Fruit fly (Drosophila melanogaster): ENCODE data around the gene sas.

sas gene

DNA sequence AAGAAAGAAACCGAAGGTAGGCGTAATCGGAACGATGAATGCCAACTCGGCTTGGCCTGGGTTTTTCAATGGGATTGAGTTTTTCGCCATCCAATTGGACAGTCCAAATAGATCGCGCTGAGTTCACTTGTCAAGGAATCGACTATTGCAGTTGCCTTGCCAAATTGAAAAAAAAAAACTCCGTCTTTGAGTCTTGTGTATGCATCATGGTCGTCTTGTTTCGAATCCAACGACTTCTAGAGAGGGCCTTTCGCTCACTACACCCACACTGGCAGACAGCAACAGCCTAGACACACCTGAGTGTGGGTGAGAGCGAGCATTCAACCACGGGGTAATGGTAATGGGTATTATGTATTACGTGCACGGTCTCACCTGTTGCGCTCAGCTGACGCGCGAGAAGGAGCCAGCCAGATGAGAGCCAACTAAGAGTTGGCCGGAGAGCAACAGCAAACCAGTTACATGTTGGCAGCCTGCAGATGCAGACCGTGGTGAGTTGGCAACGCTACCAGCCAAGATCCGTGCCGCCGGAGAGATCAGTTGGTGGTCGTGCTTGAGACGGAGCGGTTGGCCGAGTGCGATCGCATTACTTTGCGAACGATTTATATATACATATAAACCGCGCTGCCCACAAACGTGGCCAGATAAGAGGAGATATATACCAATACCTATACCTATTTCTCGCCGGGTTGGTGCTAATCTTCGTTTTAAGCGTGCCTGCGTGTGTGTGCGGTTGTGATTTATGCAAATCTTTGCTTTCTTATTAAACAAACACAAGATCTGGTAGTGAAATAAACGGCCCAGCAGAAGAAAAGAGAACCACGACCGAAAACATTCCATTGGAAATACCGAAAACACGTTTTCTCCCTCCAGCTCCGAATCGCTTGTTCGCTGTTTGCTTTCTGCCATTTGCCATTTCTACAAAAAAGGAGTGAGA lies at the start of gene sas:
TSS of gene sas (plus strand) at position 453 of the 934 bp plus-strand sequence.
- no peak for TF ChIP-seq Myc (optimal IDR thresholded peaks at IDR 0.05)
- no peak for TF ChIP-seq psq (optimal IDR thresholded peaks at IDR 0.05)
- TF ChIP-seq Sin3A (optimal IDR thresholded peaks at IDR 0.05), result no peak
- TF ChIP-seq insv (optimal IDR thresholded peaks at IDR 0.05), result no peak
- no peak for TF ChIP-seq h (optimal IDR thresholded peaks at IDR 0.05)
- no peak for TF ChIP-seq ttk (optimal IDR thresholded peaks at IDR 0.05)

dm6 chr3R:7112977-7113376 lies 49.6 kb upstream of the sas start:
- TF ChIP-seq Sin3A (optimal IDR thresholded peaks at IDR 0.05) (no peak), insv (optimal IDR thresholded peaks at IDR 0.05) (no peak), Myc (optimal IDR thresholded peaks at IDR 0.05) (no peak), psq (optimal IDR thresholded peaks at IDR 0.05) (no peak), h (optimal IDR thresholded peaks at IDR 0.05) (no peak), ttk (optimal IDR thresholded peaks at IDR 0.05) (no peak)

- TF ChIP-seq insv (optimal IDR thresholded peaks at IDR 0.05) (no peak), Myc (optimal IDR thresholded peaks at IDR 0.05) (no peak), ttk (optimal IDR thresholded peaks at IDR 0.05) (no peak), Sin3A (optimal IDR thresholded peaks at IDR 0.05) (no peak), h (optimal IDR thresholded peaks at IDR 0.05) (no peak), psq (optimal IDR thresholded peaks at IDR 0.05) (no peak)
Observed at dm6 chr3R:7116511-7116910, 46.1 kb upstream of the sas start.

dm6 chr3R:7117590-7117989 lies 45.0 kb upstream of the sas start, which contains the start of gene Mlp84B:
Gene Mlp84B, minus strand, starts transcription at chr3R:7117732.
- no peak for TF ChIP-seq Sin3A (optimal IDR thresholded peaks at IDR 0.05)
- TF ChIP-seq psq (optimal IDR thresholded peaks at IDR 0.05), result no peak
- no peak for TF ChIP-seq ttk (optimal IDR thresholded peaks at IDR 0.05)
- no peak for TF ChIP-seq Myc (optimal IDR thresholded peaks at IDR 0.05)
- no peak for TF ChIP-seq insv (optimal IDR thresholded peaks at IDR 0.05)
- no peak for TF ChIP-seq h (optimal IDR thresholded peaks at IDR 0.05)

DNA sequence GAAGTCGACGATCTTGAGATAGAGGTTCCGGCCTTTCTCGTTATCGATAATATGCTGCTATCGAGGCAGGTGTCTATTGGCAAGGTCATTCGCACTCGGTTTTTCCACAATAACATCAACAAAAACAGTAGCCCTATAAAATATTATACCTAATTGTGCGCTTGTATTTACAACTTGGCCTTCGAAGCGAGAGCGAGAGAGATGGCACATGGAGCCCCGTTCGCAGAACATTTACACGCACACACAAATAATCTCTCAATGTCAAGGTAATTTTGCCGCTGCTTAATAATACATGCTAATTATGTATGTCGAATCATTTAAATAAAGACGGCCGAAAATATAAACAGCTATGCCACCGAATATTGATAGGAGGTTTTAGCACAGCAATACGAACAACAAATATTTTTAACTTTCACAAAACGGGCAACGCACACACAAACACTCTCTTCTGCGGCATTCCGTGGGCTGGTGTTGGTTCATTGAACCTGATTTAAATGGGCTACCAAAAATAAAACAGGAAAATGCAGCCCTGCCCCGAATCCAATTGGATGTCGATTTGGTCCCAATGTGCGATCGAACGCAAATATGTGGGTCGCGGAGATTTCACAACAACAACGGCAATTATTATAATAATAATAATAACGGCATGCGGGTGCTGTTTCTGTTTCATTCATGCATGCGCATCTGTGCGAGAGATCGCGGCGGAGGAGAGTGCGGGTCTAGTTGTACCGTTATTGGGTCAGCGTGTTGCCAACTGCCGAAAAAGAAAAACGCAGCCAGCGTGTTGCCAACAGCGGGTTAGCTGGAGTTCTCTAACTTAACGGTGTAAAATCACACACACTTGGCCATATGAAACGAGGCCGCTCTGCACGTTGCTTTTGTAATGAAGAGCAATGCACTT lies 40.2 kb upstream of the sas start:
- no peak for TF ChIP-seq h (optimal IDR thresholded peaks at IDR 0.05)
- no peak for TF ChIP-seq insv (optimal IDR thresholded peaks at IDR 0.05)
- TF ChIP-seq Myc (optimal IDR thresholded peaks at IDR 0.05), result no peak
- no peak for TF ChIP-seq psq (optimal IDR thresholded peaks at IDR 0.05)
- TF ChIP-seq Sin3A (optimal IDR thresholded peaks at IDR 0.05), result no peak
- no peak for TF ChIP-seq ttk (optimal IDR thresholded peaks at IDR 0.05)

dm6 chr3R:7123073-7123572 lies 39.5 kb upstream of the sas start:
- TF ChIP-seq Myc (optimal IDR thresholded peaks at IDR 0.05), result no peak
- TF ChIP-seq ttk (optimal IDR thresholded peaks at IDR 0.05), result no peak
- no peak for TF ChIP-seq Sin3A (optimal IDR thresholded peaks at IDR 0.05)
- TF ChIP-seq insv (optimal IDR thresholded peaks at IDR 0.05), result no peak
- no peak for TF ChIP-seq h (optimal IDR thresholded peaks at IDR 0.05)
- no peak for TF ChIP-seq psq (optimal IDR thresholded peaks at IDR 0.05)

DNA sequence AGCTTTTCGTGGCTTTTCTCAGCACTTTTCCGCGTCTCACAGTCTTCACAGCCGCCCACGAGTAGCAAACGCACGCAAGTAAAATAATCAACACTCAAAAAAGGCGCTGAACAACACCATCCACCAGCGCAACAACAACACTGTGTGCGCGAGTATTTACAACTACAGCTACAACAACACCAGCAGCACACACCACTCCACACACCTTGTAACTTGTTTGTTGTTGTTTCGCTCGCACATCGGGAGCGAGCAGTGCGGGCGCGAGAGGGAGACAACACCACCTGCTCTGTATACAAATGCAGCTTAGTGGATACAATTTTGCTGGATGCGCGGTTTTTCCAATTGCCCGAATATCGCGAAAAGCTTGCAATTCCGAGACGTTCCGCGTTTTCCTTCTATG lies 38.9 kb upstream of the sas start:
- TF ChIP-seq insv (optimal IDR thresholded peaks at IDR 0.05) (no peak), ttk (optimal IDR thresholded peaks at IDR 0.05) (no peak), Sin3A (optimal IDR thresholded peaks at IDR 0.05) (no peak)

DNA sequence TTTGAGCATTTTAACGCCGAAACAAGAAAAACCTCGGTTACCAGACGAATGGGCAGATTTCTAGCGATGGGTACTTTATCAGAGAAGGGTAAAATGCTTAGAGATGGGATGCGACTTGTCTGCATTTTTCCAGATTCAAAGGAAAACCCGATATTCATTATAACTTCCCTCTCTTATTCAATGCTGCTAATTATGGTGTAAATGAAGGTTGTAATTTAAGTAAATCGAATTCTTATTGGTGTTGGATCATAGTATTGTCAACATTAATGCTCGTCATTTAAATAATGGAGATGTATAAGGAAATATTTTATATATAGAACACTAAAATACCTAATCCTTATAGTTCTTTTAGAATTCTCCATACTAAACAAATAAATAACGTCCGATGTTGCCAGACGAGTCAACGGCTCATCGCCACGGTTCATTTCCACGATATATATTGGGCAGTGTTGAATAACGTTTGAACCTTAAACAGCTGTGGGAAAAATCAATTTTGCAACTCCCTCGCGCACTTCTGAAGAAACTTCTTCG lies 38.4 kb upstream of the sas start, which contains the start of the genes Alh and CG10098:
TSS of gene Alh (minus strand) at position 77 of the 531 bp plus-strand sequence.
TSS of gene CG10098 (plus strand) at position 440 of the 531 bp plus-strand sequence.
- TF ChIP-seq Myc (optimal IDR thresholded peaks at IDR 0.05), result no peak
- TF ChIP-seq insv (optimal IDR thresholded peaks at IDR 0.05), result no peak
- peak; percentile 53 for TF ChIP-seq Sin3A (optimal IDR thresholded peaks at IDR 0.05)
- TF ChIP-seq psq (optimal IDR thresholded peaks at IDR 0.05), result no peak

dm6 chr3R:7127966-7128365 lies 34.6 kb upstream of the sas start, which contains the start of gene CG10068:
Gene CG10068, minus strand, starts transcription at chr3R:7128027.
- no peak for TF ChIP-seq h (optimal IDR thresholded peaks at IDR 0.05)
- TF ChIP-seq Sin3A (optimal IDR thresholded peaks at IDR 0.05), result no peak
- TF ChIP-seq insv (optimal IDR thresholded peaks at IDR 0.05), result no peak
- no peak for TF ChIP-seq ttk (optimal IDR thresholded peaks at IDR 0.05)
- TF ChIP-seq psq (optimal IDR thresholded peaks at IDR 0.05), result no peak
- no peak for TF ChIP-seq Myc (optimal IDR thresholded peaks at IDR 0.05)

dm6 chr3R:7129280-7130069 lies 33.1 kb upstream of the sas start, which contains the start of gene CG31248:
Gene CG31248, plus strand, starts transcription at chr3R:7129320.
- TF ChIP-seq Myc (optimal IDR thresholded peaks at IDR 0.05), result no peak
- no peak for TF ChIP-seq ttk (optimal IDR thresholded peaks at IDR 0.05)

- TF ChIP-seq Sin3A (optimal IDR thresholded peaks at IDR 0.05), result no peak
Observed at dm6 chr3R:7130827-7131226, 31.8 kb upstream of the sas start.

Measured in Kc167 (cell line).